Fruit fly (Drosophila melanogaster) whole organism: Measurements from ENCODE around the gene CG7840.

ENCODE experiments used
- CG8478 ChIP-seq: fragments of >200 bp; optimal IDR thresholded peaks from 2 replicates; lab custom pipeline; 2018; ENCODE audit warnings: inconsistent platforms
- EcR ChIP-seq, 2 experiments: fragments of >200 bp; optimal IDR thresholded peaks; 2 replicates each; lab custom pipeline; 2017; ENCODE audit warnings: missing biosample characterization in 2 of 2, missing genetic modification characterization in 2 of 2, missing genetic modification reagents in 2 of 2
- pan ChIP-seq: fragments of >200 bp; optimal IDR thresholded peaks from 2 replicates; lab custom pipeline; 2017
- psq ChIP-seq: fragments of >200 bp; optimal IDR thresholded peaks from 2 replicates; lab custom pipeline; 2017

dm6 chr2L:8276287-8276686 lies 29.1 kb upstream of the CG7840 start:
- TF ChIP-seq psq (no peak), pan (lab: Kevin White, UChicago) (no peak), CG8478 (lab: Kevin White, UChicago) (no peak), EcR (GFP tag; optimal IDR thresholded peaks at IDR 0.05; lab: Kevin White, UChicago) (no peak)
